Worm (Caenorhabditis elegans): ENCODE measurements around the gene C24D10.2.

DNA sequence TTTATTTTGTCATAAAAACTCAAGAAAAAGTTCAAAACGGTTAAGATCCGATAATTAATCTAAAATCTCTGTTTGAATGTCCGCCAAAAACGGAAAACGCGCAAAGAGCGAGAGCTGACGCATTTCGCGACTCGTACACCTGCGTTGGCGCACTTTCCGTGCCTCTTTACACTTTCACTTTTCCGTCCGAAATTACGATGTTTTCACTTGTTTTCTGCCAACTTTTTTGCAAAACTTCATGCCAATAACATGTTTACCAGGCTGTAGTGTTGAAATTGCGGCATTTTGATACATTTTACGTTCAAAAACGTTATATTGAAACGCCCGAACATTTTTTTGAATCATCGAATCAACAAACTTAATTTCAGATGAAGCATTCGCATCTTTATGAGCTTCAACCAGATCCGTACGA lies 20.6 kb downstream of the C24D10.2 start, which contains the start of gene W03F8.4:
- peak; percentile 82; the same call in 1 of the 2 replicates for TF ChIP-seq ztf-23 (GFP tag; IDR thresholded peaks at IDR 0.05)
- TF ChIP-seq klf-2 (GFP tag; conservative IDR thresholded peaks at IDR 0.05), result no peak
- TF ChIP-seq ztf-29 (GFP tag; IDR thresholded peaks at IDR 0.05), result no peak
- no peak for TF ChIP-seq T22C8.4 (GFP tag; IDR thresholded peaks at IDR 0.05)
- peak; percentile 87 for TF ChIP-seq flt-1 (GFP tag; IDR thresholded peaks at IDR 0.05)
- peak; percentile 70; the same call in 1 of the 2 replicates for TF ChIP-seq tab-1 (GFP tag; IDR thresholded peaks at IDR 0.05)

Measured in whole organism, midembryonic.